Worm (Caenorhabditis elegans): ENCODE data around the gene K12H6.4.

K12H6.4 gene

ce11 chrII:2859873-2860821 is 36.1 kb upstream of the K12H6.4 start (continued):
- no peak for TF ChIP-seq bed-2 (GFP tag; IDR thresholded peaks at IDR 0.05)
- TF ChIP-seq lin-35 (GFP tag; optimal IDR thresholded peaks at IDR 0.05): peak in 1 of 3 experiments; percentile 21
- TF ChIP-seq Y53G8AR.9 (GFP tag; conservative IDR thresholded peaks at IDR 0.05): no peak
- no peak for TF ChIP-seq egl-18 (GFP tag; IDR thresholded peaks at IDR 0.05)
- no peak for TF ChIP-seq T07F8.4 (tag; optimal IDR thresholded peaks at IDR 0.05)
- TF ChIP-seq C06A6.2 (GFP tag; conservative IDR thresholded peaks at IDR 0.05): no peak
- no peak for TF ChIP-seq nhr-80 (tag; optimal IDR thresholded peaks at IDR 0.05)
- TF ChIP-seq ztf-26 (tag; optimal IDR thresholded peaks at IDR 0.05): no peak
- no peak for TF ChIP-seq ccch-3 (GFP tag; optimal IDR thresholded peaks at IDR 0.05)
- no peak for TF ChIP-seq unc-62 (GFP tag; optimal IDR thresholded peaks at IDR 0.05)
- TF ChIP-seq hmg-20 (GFP tag; IDR thresholded peaks at IDR 0.05): no peak
- TF ChIP-seq ztf-25 (GFP tag; IDR thresholded peaks at IDR 0.05): 0 out of 2 replicates have a peak, but pooled peaks have one; percentile 25
- TF ChIP-seq ceh-79 (tag; optimal IDR thresholded peaks at IDR 0.05): peak; percentile 31
- TF ChIP-seq C17E4.6 (GFP tag; IDR thresholded peaks at IDR 0.05): 0 out of 2 replicates have a peak, but pooled peaks have one; percentile 12
- peak; percentile 76 for TF ChIP-seq lin-26 (GFP tag; IDR thresholded peaks at IDR 0.05)
- peak; percentile 33 for TF ChIP-seq lsl-1 (GFP tag; optimal IDR thresholded peaks at IDR 0.05)
- TF ChIP-seq Y95B8A.8 (GFP tag; IDR thresholded peaks at IDR 0.05): no peak
- no peak for TF ChIP-seq atf-7 (tag; optimal IDR thresholded peaks at IDR 0.05)
- TF ChIP-seq B0336.3 (GFP tag; IDR thresholded peaks at IDR 0.05): peak; percentile 46; the same call in 1 of the 2 replicates
- TF ChIP-seq F23B12.7 (tag; optimal IDR thresholded peaks at IDR 0.05; ENCODE audit: insufficient read depth): no peak
- peak; percentile 75 for TF ChIP-seq him-1 (tag; optimal IDR thresholded peaks at IDR 0.05)
- TF ChIP-seq akir-1 (GFP tag; optimal IDR thresholded peaks at IDR 0.05): no peak
- no peak for TF ChIP-seq ztf-3 (GFP tag; optimal IDR thresholded peaks at IDR 0.05)
- no peak for TF ChIP-seq lin-40 (tag; optimal IDR thresholded peaks at IDR 0.05)
- peak; percentile 29; the same call in 1 of the 2 replicates for TF ChIP-seq rcor-1 (GFP tag; IDR thresholded peaks at IDR 0.05)
- no peak for TF ChIP-seq bed-1 (GFP tag; IDR thresholded peaks at IDR 0.05)
- no peak for TF ChIP-seq ceh-27 (GFP tag; optimal IDR thresholded peaks at IDR 0.05)
- no peak for TF ChIP-seq madf-3 (GFP tag; IDR thresholded peaks at IDR 0.05)
- TF ChIP-seq unc-130 (GFP tag; optimal IDR thresholded peaks at IDR 0.05): no peak
- TF ChIP-seq hlh-12 (tag; optimal IDR thresholded peaks at IDR 0.05): no peak
- no peak for TF ChIP-seq aptf-3 (GFP tag; IDR thresholded peaks at IDR 0.05)
- TF ChIP-seq rpc-1 (optimal IDR thresholded peaks at IDR 0.05): peak; percentile 64
- TF ChIP-seq rpc-1 (tag; optimal IDR thresholded peaks at IDR 0.05): peak; percentile 83
- TF ChIP-seq nhr-120 (GFP tag; IDR thresholded peaks at IDR 0.05): no peak
- peak; percentile 59; the same call in 1 of the 2 replicates for TF ChIP-seq Y79H2A.3 (GFP tag; conservative IDR thresholded peaks at IDR 0.05)
- no peak for TF ChIP-seq ZK185.1 (tag; optimal IDR thresholded peaks at IDR 0.05; ENCODE audit: poor library complexity, severe bottlenecking)
- TF ChIP-seq B0019.2 (GFP tag; conservative IDR thresholded peaks at IDR 0.05): no peak
- peak; percentile 19 for TF ChIP-seq chd-7 (tag; optimal IDR thresholded peaks at IDR 0.05)
- no peak for TF ChIP-seq hsf-1 (GFP tag; IDR thresholded peaks at IDR 0.05)
- TF ChIP-seq T26A5.8 (tag; optimal IDR thresholded peaks at IDR 0.05): no peak
- no peak for TF ChIP-seq aptf-2 (GFP tag; conservative IDR thresholded peaks at IDR 0.05)
- TF ChIP-seq let-526 (GFP tag; IDR thresholded peaks at IDR 0.05): peak; percentile 73; the same call in 1 of the 2 replicates
- TF ChIP-seq pbrm-1 (GFP tag; IDR thresholded peaks at IDR 0.05): peak; percentile 35; the same call in 1 of the 2 replicates
- no peak for TF ChIP-seq ztf-22 (GFP tag; optimal IDR thresholded peaks at IDR 0.05)
- TF ChIP-seq B0035.1 (tag; optimal IDR thresholded peaks at IDR 0.05): no peak
- TF ChIP-seq D2030.7 (GFP tag; IDR thresholded peaks at IDR 0.05): peak; percentile 75
- no peak for TF ChIP-seq nfya-1 (tag; optimal IDR thresholded peaks at IDR 0.05; ENCODE audit: borderline replicate concordance, insufficient read depth)
